Worm (Caenorhabditis elegans) whole organism, L1 larva: Measurements from ENCODE around the gene clec-227.

Experiments
- ces-1 ChIP-seq: fragments of 150-350 bp; optimal IDR thresholded peaks from 2 replicates; lab custom pipeline; 2014; ENCODE audit warnings: missing biosample characterization, missing genetic modification reagents, missing genetic modification characterization
- hlh-17 ChIP-seq: fragments of 200-800 bp; sonication (Bioruptor generic); optimal IDR thresholded peaks from 2 replicates; lab custom pipeline; 2018; ENCODE audit warnings: missing genetic modification characterization, mild to moderate bottlenecking, missing compliant biosample characterization, moderate library complexity, borderline replicate concordance
- lin-35 ChIP-seq, 2 experiments: fragments of 150-350 bp; optimal IDR thresholded peaks; 2 replicates each; lab custom pipeline; 2014; ENCODE audit warnings: missing biosample characterization in 2 of 2, missing genetic modification characterization in 2 of 2, missing genetic modification reagents in 2 of 2
- nhr-237 ChIP-seq: fragments of 150-350 bp; optimal IDR thresholded peaks from 2 replicates; lab custom pipeline; 2014; ENCODE audit warnings: missing biosample characterization, missing genetic modification characterization
- pag-3 ChIP-seq: sonication (generic microtip); optimal IDR thresholded peaks from 2 replicates; lab custom pipeline; 2017; ENCODE audit warnings: missing genetic modification characterization, mild to moderate bottlenecking, missing compliant biosample characterization, antibody characterized with exemption, borderline replicate concordance; ENCODE audit not compliant: insufficient read depth
- unc-62 ChIP-seq: fragments of 150-350 bp; optimal IDR thresholded peaks from 2 replicates; lab custom pipeline; 2014; ENCODE audit warnings: missing biosample characterization, missing genetic modification reagents, missing genetic modification characterization

DNA sequence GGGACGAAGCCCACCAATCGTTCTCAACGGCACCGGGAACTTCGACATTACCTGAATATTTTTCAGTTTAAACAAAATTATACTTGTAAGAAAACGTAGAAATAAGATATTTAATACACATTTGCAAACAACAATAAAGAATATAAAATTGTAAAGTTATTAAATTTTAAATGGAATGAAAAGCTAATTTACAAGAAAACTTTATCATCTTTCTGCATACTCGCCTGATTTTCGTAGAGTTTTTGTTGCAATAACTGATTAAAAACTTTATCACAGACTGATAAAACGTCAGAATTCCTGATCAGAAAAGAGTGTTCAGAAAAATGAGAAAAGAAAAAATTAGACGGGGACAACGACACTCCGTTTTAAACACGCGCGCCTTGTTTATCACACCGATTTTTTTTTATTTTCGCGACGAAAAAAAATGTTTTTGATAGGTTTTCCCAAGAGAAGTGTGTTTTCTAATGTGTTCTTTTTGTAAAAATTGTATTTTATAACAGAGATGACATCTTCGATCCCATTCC lies 25.0 kb upstream of the clec-227 start, which contains the start of the genes dlat-1 and fntb-1:
- no peak for TF ChIP-seq nhr-237 (tag; lab: Kevin White, UChicago)
- no peak for TF ChIP-seq unc-62 (GFP tag; lab: Kevin White, UChicago)
- no peak for TF ChIP-seq hlh-17 (GFP tag; lab: Kevin White, UChicago)
- TF ChIP-seq lin-35 (GFP tag; optimal IDR thresholded peaks at IDR 0.05; lab: Kevin White, UChicago), result peak in 1 of 2 experiments; percentile 29
- TF ChIP-seq pag-3, result no peak
- TF ChIP-seq ces-1, result no peak
